Worm (Caenorhabditis elegans) whole organism, mixed stage, embryonic: Measurements from ENCODE around the gene Y57E12AL.1.
"Not testable (repeated sequence)": the region's sequence is repeated elsewhere in the genome, so short reads cannot be mapped to it uniquely, and the experiment has no call there.

Experiments
- ceh-43 ChIP-seq: fragments of 200-800 bp; sonication (Bioruptor generic); optimal IDR thresholded peaks from 2 replicates; lab custom pipeline; 2018; ENCODE audit warnings: mild to moderate bottlenecking, missing genetic modification characterization, moderate library complexity, missing compliant biosample characterization
- ces-1 ChIP-seq: fragments of 150-350 bp; optimal IDR thresholded peaks from 2 replicates; lab custom pipeline; 2014; ENCODE audit warnings: missing biosample characterization, missing genetic modification reagents, missing genetic modification characterization
- elt-1 ChIP-seq: sonication (generic microtip); optimal IDR thresholded peaks from 2 replicates; lab custom pipeline; 2017; ENCODE audit warnings: missing genetic modification characterization, mild to moderate bottlenecking, missing compliant biosample characterization, antibody characterized with exemption, moderate library complexity, borderline replicate concordance; ENCODE audit not compliant: insufficient read depth
- lsy-2 ChIP-seq: fragments of 150-350 bp; optimal IDR thresholded peaks from 2 replicates; lab custom pipeline; 2014; ENCODE audit warnings: missing biosample characterization, missing genetic modification characterization
- nhr-2 ChIP-seq: fragments of 150-350 bp; optimal IDR thresholded peaks from 2 replicates; lab custom pipeline; 2014; ENCODE audit warnings: missing biosample characterization, missing genetic modification characterization
- nhr-76 ChIP-seq: sonication (generic microtip); optimal IDR thresholded peaks from 2 replicates; lab custom pipeline; 2017; ENCODE audit warnings: missing biosample characterization, missing genetic modification characterization
- snpc-4 ChIP-seq: fragments of 150-350 bp; optimal IDR thresholded peaks from 2 replicates; lab custom pipeline; 2014; ENCODE audit warnings: missing biosample characterization, missing genetic modification characterization
- sptf-1 ChIP-seq: sonication (generic microtip); optimal IDR thresholded peaks from 2 replicates; lab custom pipeline; 2017; ENCODE audit warnings: mild to moderate bottlenecking, missing genetic modification characterization, moderate library complexity, missing compliant biosample characterization
- ztf-11 ChIP-seq: fragments of 150-350 bp; optimal IDR thresholded peaks from 2 replicates; lab custom pipeline; 2014; ENCODE audit warnings: missing biosample characterization, missing genetic modification characterization

DNA sequence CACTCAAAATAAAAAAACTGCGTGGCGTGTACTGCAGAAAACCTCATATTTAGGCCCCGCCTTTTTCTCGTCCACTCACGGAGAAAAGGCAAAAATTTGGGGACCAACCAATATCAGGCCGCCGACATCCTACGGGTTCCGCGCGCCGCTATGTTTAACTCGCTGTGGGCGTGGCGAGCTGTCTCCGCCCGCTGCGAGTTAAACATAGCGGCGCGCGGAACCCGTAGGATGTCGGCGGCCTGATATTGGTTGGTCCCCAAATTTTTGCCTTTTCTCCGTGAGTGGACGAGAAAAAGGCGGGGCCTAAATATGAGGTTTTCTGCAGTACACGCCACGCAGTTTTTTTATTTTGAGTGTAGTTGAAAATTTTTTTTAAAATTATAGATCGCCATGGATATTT, 2.5 kb downstream of the Y57E12AL.1 start, which contains the start of gene tmem-258:
- TF ChIP-seq nhr-76 (tag; lab: Kevin White, UChicago); elt-1 (tag; lab: Kevin White, UChicago); ztf-11; ces-1 (GFP tag; lab: Kevin White, UChicago); ceh-43 (GFP tag; lab: Kevin White, UChicago); sptf-1 (tag; lab: Kevin White, UChicago); snpc-4; lsy-2 (tag; lab: Kevin White, UChicago); nhr-2 (tag; lab: Kevin White, UChicago): not testable (repeated sequence)
